Fruit fly (Drosophila melanogaster) whole organism, pupa: ENCODE results near the gene CG42705.

Source experiments
- CG10348 ChIP-seq: fragments of 200-800 bp; sonication (Bioruptor generic); IDR thresholded peaks from 2 replicates; pipeline ENCODE4 v1.3.6; 2022; ENCODE audit warnings: missing biosample characterization, missing genetic modification characterization
- CG14655 ChIP-seq: fragments of 200-800 bp; sonication (Bioruptor generic); optimal IDR thresholded peaks from 3 replicates; lab custom pipeline; 2017; ENCODE audit warnings: mild to moderate bottlenecking, missing biosample characterization, missing genetic modification reagents, missing genetic modification characterization
- CG17806 ChIP-seq: fragments of 200-800 bp; sonication (Bioruptor generic); optimal IDR thresholded peaks from 2 replicates; lab custom pipeline; 2018; ENCODE audit warnings: missing biosample characterization, mild to moderate bottlenecking, missing genetic modification characterization, moderate library complexity
- CG34367 ChIP-seq: fragments of 200-800 bp; sonication (Bioruptor generic); optimal IDR thresholded peaks from 2 replicates; lab custom pipeline; 2018; ENCODE audit warnings: missing biosample characterization, mild to moderate bottlenecking, missing genetic modification characterization
- CG8301 ChIP-seq: fragments of 200-800 bp; sonication (Bioruptor generic); optimal IDR thresholded peaks from 2 replicates; lab custom pipeline; 2018; ENCODE audit warnings: missing biosample characterization, mild to moderate bottlenecking, missing genetic modification characterization
- CG9948 ChIP-seq: fragments of 200-800 bp; sonication (Bioruptor generic); optimal IDR thresholded peaks from 2 replicates; lab custom pipeline; 2018; ENCODE audit warnings: missing biosample characterization, mild to moderate bottlenecking, missing genetic modification characterization, moderate library complexity
- D1 ChIP-seq: fragments of 200-800 bp; sonication (Bioruptor generic); optimal IDR thresholded peaks from 2 replicates; lab custom pipeline; 2018; ENCODE audit warnings: missing biosample characterization, mild to moderate bottlenecking, missing genetic modification characterization, moderate library complexity
- EcR ChIP-seq: fragments of 200-800 bp; sonication (Bioruptor generic); optimal IDR thresholded peaks from 3 replicates; lab custom pipeline; 2019; ENCODE audit warnings: missing biosample characterization, missing genetic modification characterization, mild to moderate bottlenecking, moderate library complexity, missing genetic modification reagents
- Ets98B ChIP-seq: fragments of 200-800 bp; sonication (Bioruptor generic); IDR thresholded peaks from 2 replicates; pipeline ENCODE4 v1.3.6; 2022; ENCODE audit warnings: missing biosample characterization, missing genetic modification characterization
- Pif1A ChIP-seq: fragments of 200-800 bp; sonication (Bioruptor generic); optimal IDR thresholded peaks from 3 replicates; lab custom pipeline; 2016; ENCODE audit warnings: missing biosample characterization, missing genetic modification characterization
- Pif1B ChIP-seq: fragments of 200-800 bp; sonication (Bioruptor generic); optimal IDR thresholded peaks from 3 replicates; lab custom pipeline; 2016; ENCODE audit warnings: missing biosample characterization, missing genetic modification characterization
- fd96Ca ChIP-seq: fragments of 200-800 bp; sonication (Bioruptor generic); IDR thresholded peaks from 3 replicates; pipeline ENCODE4 v1.3.6; 2022; ENCODE audit warnings: missing biosample characterization, missing genetic modification characterization
- rn ChIP-seq: fragments of 200-800 bp; sonication (Bioruptor generic); IDR thresholded peaks from 2 replicates; pipeline ENCODE4 v1.3.6; 2022; ENCODE audit warnings: missing biosample characterization, missing genetic modification characterization

dm6 chrX:7403074-7403473 is 10.6 kb upstream of the CG42705 start, which contains the start of gene CG15035:
- TF ChIP-seq Pif1A (GFP tag; lab: Kevin White, UChicago) (no peak), Ets98B (GFP tag; lab: Robert Waterston, UW) (no peak), CG17806 (tag; lab: Kevin White, UChicago) (no peak), Pif1B (no peak), EcR (GFP tag; lab: Kevin White, UChicago) (no peak), rn (GFP tag; lab: Robert Waterston, UW) (no peak), D1 (tag; lab: Kevin White, UChicago) (no peak), CG34367 (tag; lab: Kevin White, UChicago) (no peak), CG8301 (tag; lab: Kevin White, UChicago) (no peak), CG14655 (GFP tag; lab: Kevin White, UChicago) (no peak), CG9948 (no peak), fd96Ca (GFP tag; lab: Robert Waterston, UW) (no peak), CG10348 (GFP tag; lab: Robert Waterston, UW) (no peak)
